Fruit fly (Drosophila melanogaster) whole organism, embryonic: ENCODE data around the gene ssp5.

Source experiments
- Antp ChIP-seq: fragments of 200-800 bp; sonication (Bioruptor generic); optimal IDR thresholded peaks from 3 replicates; lab custom pipeline; 2016; ENCODE audit warnings: missing biosample characterization, missing genetic modification characterization
- CG13123 ChIP-seq: fragments of 200-800 bp; sonication (Bioruptor generic); optimal IDR thresholded peaks from 2 replicates; lab custom pipeline; 2016; ENCODE audit warnings: missing biosample characterization, missing genetic modification characterization
- CG16779 ChIP-seq: fragments of 200-800 bp; sonication (Bioruptor generic); IDR thresholded peaks from 2 replicates; pipeline ENCODE4 v1.3.6; 2022; ENCODE audit warnings: missing biosample characterization, missing genetic modification characterization
- CG4730 ChIP-seq: fragments of 200-800 bp; sonication (Bioruptor generic); IDR thresholded peaks from 2 replicates; pipeline ENCODE4 v1.3.6; 2022; ENCODE audit warnings: missing biosample characterization, missing genetic modification characterization
- CG9876 ChIP-seq: fragments of 200-800 bp; sonication (Bioruptor generic); optimal IDR thresholded peaks from 2 replicates; lab custom pipeline; 2016; ENCODE audit warnings: missing biosample characterization, missing genetic modification characterization
- NK7.1 ChIP-seq: fragments of 200-800 bp; sonication (Bioruptor generic); optimal IDR thresholded peaks from 3 replicates; lab custom pipeline; 2016; ENCODE audit warnings: missing biosample characterization, missing genetic modification characterization
- Scr ChIP-seq: fragments of 200-800 bp; sonication (Bioruptor generic); IDR thresholded peaks from 2 replicates; pipeline ENCODE4 v1.3.6; 2022; ENCODE audit warnings: missing biosample characterization, missing genetic modification characterization; ENCODE audit not compliant: partially characterized antibody
- Tbp ChIP-seq: fragments of >200 bp; optimal IDR thresholded peaks from 2 replicates; lab custom pipeline; 2018; ENCODE audit warnings: missing biosample characterization, missing genetic modification characterization
- bcd ChIP-seq: fragments of 200-800 bp; sonication (Bioruptor generic); optimal IDR thresholded peaks from 2 replicates; lab custom pipeline; 2017; ENCODE audit warnings: missing biosample characterization, mild to moderate bottlenecking, missing genetic modification characterization
- caup ChIP-seq: fragments of 200-800 bp; sonication (Bioruptor generic); optimal IDR thresholded peaks from 3 replicates; lab custom pipeline; 2017; ENCODE audit warnings: missing biosample characterization, mild to moderate bottlenecking, missing genetic modification characterization, moderate library complexity; ENCODE audit not compliant: severe bottlenecking
- esg ChIP-seq: fragments of 200-800 bp; sonication (Bioruptor generic); conservative IDR thresholded peaks from 2 replicates; pipeline ENCODE4 v1.3.6; 2022; ENCODE audit warnings: missing biosample characterization, missing genetic modification characterization
- nau ChIP-seq: fragments of 200-800 bp; sonication (Bioruptor generic); optimal IDR thresholded peaks from 3 replicates; lab custom pipeline; 2017; ENCODE audit warnings: missing biosample characterization, mild to moderate bottlenecking, missing genetic modification characterization, missing genetic modification reagents
- ranshi ChIP-seq: fragments of 200-800 bp; sonication (Bioruptor generic); IDR thresholded peaks from 2 replicates; pipeline ENCODE4 v1.3.6; 2022; ENCODE audit warnings: missing biosample characterization, missing genetic modification characterization

DNA sequence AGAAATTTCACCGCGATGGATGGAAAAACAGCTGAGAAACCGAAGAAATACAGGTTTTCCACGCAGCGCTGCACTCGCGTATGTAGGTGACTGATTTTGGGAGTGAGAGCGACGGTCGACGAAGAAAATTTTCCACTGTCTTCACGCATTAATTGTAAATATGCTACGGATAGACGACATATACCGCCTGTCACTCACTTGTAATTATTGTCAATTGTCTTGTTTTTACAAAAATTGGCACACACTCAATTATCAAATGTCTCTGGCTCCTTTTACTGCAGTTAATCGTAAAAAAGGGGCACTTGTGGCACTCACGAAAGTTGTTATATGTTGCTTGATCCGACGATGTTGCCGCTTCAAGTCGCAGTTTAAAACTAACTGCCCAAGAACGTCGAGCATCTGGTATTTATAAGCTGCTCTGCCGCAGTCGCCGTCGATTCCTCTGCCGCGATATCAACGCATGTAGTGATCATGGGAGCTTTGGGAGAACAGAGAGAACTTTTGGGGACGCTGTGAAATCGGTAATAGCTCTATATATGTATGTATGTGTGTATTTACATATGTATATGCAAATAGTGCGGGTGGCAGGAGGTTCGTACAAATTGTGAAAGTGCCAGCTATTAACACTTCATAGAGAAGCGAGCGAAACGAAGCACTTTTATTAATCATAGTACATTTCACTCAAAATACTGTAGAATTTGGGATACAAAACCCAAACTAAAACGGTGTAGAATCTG lies 39.8 kb upstream of the ssp5 start, which contains the start of gene mfas:
- TF ChIP-seq NK7.1 (GFP tag; lab: Kevin White, UChicago) (no peak), caup (GFP tag; lab: Kevin White, UChicago) (peak; percentile 23), CG16779 (no peak), nau (GFP tag; lab: Kevin White, UChicago) (peak; percentile 63), Tbp (GFP tag; lab: Kevin White, UChicago) (no peak), Scr (no peak), Antp (GFP tag; lab: Kevin White, UChicago) (no peak), CG4730 (GFP tag; lab: Robert Waterston, UW) (no peak), esg (GFP tag; lab: Robert Waterston, UW) (no peak), CG13123 (no peak), bcd (no peak), ranshi (GFP tag; lab: Robert Waterston, UW) (no peak), CG9876 (GFP tag; lab: Kevin White, UChicago) (no peak)
